Worm (Caenorhabditis elegans): ENCODE data around the gene bud-31.

The bud-31 gene

ce11 chrIII:9666239-9666638, 30.1 kb downstream of the bud-31 start:
- no peak for TF ChIP-seq nhr-77 (tag; optimal IDR thresholded peaks at IDR 0.05)
- no peak for TF ChIP-seq zfp-2 (tag; optimal IDR thresholded peaks at IDR 0.05)
- TF ChIP-seq cey-2 (tag; optimal IDR thresholded peaks at IDR 0.05; ENCODE audit: borderline replicate concordance, insufficient read depth), result no peak
- no peak for TF ChIP-seq daf-16 (GFP tag; optimal IDR thresholded peaks at IDR 0.05)
- peak; percentile 59 for TF ChIP-seq daf-16 (tag; optimal IDR thresholded peaks at IDR 0.05)
- TF ChIP-seq nhr-42 (GFP tag; IDR thresholded peaks at IDR 0.05), result 0 out of 2 replicates have a peak, but pooled peaks have one; percentile 47
- TF ChIP-seq lin-1 (GFP tag; IDR thresholded peaks at IDR 0.05), result no peak
- no peak for TF ChIP-seq sdz-12 (GFP tag; optimal IDR thresholded peaks at IDR 0.05)
- peak; percentile 17 for TF ChIP-seq hlh-11 (tag; optimal IDR thresholded peaks at IDR 0.05)
- peak; percentile 10 for TF ChIP-seq dve-1 (tag; optimal IDR thresholded peaks at IDR 0.05; ENCODE audit: insufficient read depth)
- no peak for TF ChIP-seq mep-1 (tag; optimal IDR thresholded peaks at IDR 0.05)
- peak; percentile 81 for TF ChIP-seq hlh-30 (tag; optimal IDR thresholded peaks at IDR 0.05; ENCODE audit: insufficient read depth)
- peak; percentile 55 for TF ChIP-seq nhr-6 (tag; optimal IDR thresholded peaks at IDR 0.05)
- peak; percentile 53 for TF ChIP-seq dmd-6 (GFP tag; IDR thresholded peaks at IDR 0.05)
- peak; percentile 35 for TF ChIP-seq mes-2 (tag; optimal IDR thresholded peaks at IDR 0.05; ENCODE audit: poor library complexity, severe bottlenecking)
- TF ChIP-seq nhr-111 (GFP tag; optimal IDR thresholded peaks at IDR 0.05), result no peak
- TF ChIP-seq arid-1 (GFP tag; conservative IDR thresholded peaks at IDR 0.05), result 0 out of 2 replicates have a peak, but pooled peaks have one; percentile 11
- TF ChIP-seq ceh-62 (tag; optimal IDR thresholded peaks at IDR 0.05), result no peak

DNA sequence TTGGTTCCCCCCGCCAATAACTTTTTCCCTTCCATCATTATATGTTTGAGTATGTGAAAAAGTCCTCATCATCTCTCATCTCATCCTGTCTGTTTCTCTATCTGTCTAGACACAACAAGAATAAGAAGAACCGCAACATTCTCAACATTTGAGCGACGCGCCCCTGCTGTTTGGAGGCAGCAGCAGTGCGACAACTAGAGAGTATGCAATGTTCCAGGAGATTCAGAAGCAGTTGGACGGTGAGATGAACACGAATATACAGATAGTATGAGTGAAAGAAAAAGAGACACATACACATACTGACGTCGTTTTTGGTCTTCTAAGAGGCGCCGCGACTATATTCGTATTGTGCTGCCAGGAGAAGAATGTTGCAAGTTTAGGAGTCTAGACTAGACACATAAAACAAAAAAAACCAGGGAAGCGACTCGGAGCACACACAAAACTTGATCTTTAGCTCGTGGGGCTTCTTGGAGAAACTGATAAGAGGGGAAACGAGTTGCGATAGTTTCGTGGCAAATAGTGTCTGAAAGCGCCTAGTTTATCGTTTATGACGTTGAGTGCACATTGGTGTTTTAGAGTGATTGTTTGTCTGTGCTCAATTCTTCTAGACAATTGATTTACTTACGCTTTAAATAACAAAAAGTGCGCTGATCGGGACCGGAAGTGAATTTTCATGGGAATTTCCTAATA, 30.7 kb downstream of the bud-31 start:
- TF ChIP-seq hif-1 (tag; optimal IDR thresholded peaks at IDR 0.05) (peak in 1 of 2 experiments; percentile 23), mxl-3 (GFP tag; optimal IDR thresholded peaks at IDR 0.05) (peak; percentile 49), lsy-2 (tag; optimal IDR thresholded peaks at IDR 0.05) (peak in 1 of 2 experiments; percentile 17), php-3 (GFP tag; IDR thresholded peaks at IDR 0.05) (peak; percentile 61), nhr-41 (GFP tag; IDR thresholded peaks at IDR 0.05) (no peak), hlh-30 (tag; optimal IDR thresholded peaks at IDR 0.05; ENCODE audit: insufficient read depth) (peak; percentile 17), lin-38 (GFP tag; IDR thresholded peaks at IDR 0.05) (no peak), dve-1 (tag; optimal IDR thresholded peaks at IDR 0.05; ENCODE audit: insufficient read depth) (peak; percentile 56), jun-1 (tag; optimal IDR thresholded peaks at IDR 0.05) (no peak), ctbp-1 (GFP tag; IDR thresholded peaks at IDR 0.05) (0 out of 2 replicates have a peak, but pooled peaks have one; percentile 21), ceh-44 (GFP tag; IDR thresholded peaks at IDR 0.05) (no peak), unc-62 (GFP tag; optimal IDR thresholded peaks at IDR 0.05 in 1 of 2) (peak in 1 of 2 experiments; percentile 98), unc-62 (tag; optimal IDR thresholded peaks at IDR 0.05) (no peak), lin-1 (GFP tag; IDR thresholded peaks at IDR 0.05) (0 out of 2 replicates have a peak, but pooled peaks have one; percentile 24), zag-1 (tag; optimal IDR thresholded peaks at IDR 0.05) (no peak), skn-1 (tag; optimal IDR thresholded peaks at IDR 0.05) (no peak), F37D6.2 (tag; optimal IDR thresholded peaks at IDR 0.05) (peak; percentile 31), nhr-42 (GFP tag; IDR thresholded peaks at IDR 0.05) (no peak), tag-97 (GFP tag; IDR thresholded peaks at IDR 0.05) (no peak), fkh-10 (GFP tag; optimal IDR thresholded peaks at IDR 0.05) (peak; percentile 68), spr-1 (tag; optimal IDR thresholded peaks at IDR 0.05) (no peak), aha-1 (tag) (peak; percentile 94), Y105C5A.15 (GFP tag; IDR thresholded peaks at IDR 0.05) (no peak), daf-16 (GFP tag; optimal IDR thresholded peaks at IDR 0.05) (no peak), daf-16 (tag; optimal IDR thresholded peaks at IDR 0.05) (peak; percentile 66), gei-8 (GFP tag; optimal IDR thresholded peaks at IDR 0.05) (peak; percentile 26), D1046.2 (GFP tag; IDR thresholded peaks at IDR 0.05) (0 out of 2 replicates have a peak, but pooled peaks have one; percentile 5), ztf-11 (tag; optimal IDR thresholded peaks at IDR 0.05) (no peak), rbr-2 (tag; optimal IDR thresholded peaks at IDR 0.05) (peak; percentile 18), hlh-11 (tag; optimal IDR thresholded peaks at IDR 0.05) (peak; percentile 45), pha-4 (GFP tag; IDR thresholded peaks at IDR 0.05) (peak; percentile 55; the same call in 1 of the 2 replicates), pha-4 (tag; optimal IDR thresholded peaks at IDR 0.05) (no peak), arid-1 (GFP tag; conservative IDR thresholded peaks at IDR 0.05) (0 out of 2 replicates have a peak, but pooled peaks have one; percentile 34), zfp-3 (GFP tag; conservative IDR thresholded peaks at IDR 0.05) (no peak), pqm-1 (tag; optimal IDR thresholded peaks at IDR 0.05) (peak; percentile 56), nhr-48 (tag; optimal IDR thresholded peaks at IDR 0.05) (no peak), dmd-6 (GFP tag; IDR thresholded peaks at IDR 0.05) (peak; percentile 88), nhr-28 (tag; optimal IDR thresholded peaks at IDR 0.05) (peak; percentile 46)
